Worm (Caenorhabditis elegans) whole organism, midembryonic: ENCODE measurements around the gene srh-231.

ENCODE experiments used
- T22C8.4 ChIP-seq: fragments of 200-800 bp; sonication (Bioruptor generic); IDR thresholded peaks from 2 replicates; pipeline ENCODE4 v1.3.6; 2022; ENCODE audit warnings: missing genetic modification characterization, missing compliant biosample characterization
- cog-1 ChIP-seq: sonication (generic microtip); optimal IDR thresholded peaks from 2 replicates; lab custom pipeline; 2016; ENCODE audit warnings: missing genetic modification characterization, missing compliant biosample characterization
- flt-1 ChIP-seq: fragments of 200-800 bp; sonication (Bioruptor generic); IDR thresholded peaks from 2 replicates; pipeline ENCODE4 v1.3.6; 2022; ENCODE audit warnings: missing genetic modification characterization, missing compliant biosample characterization
- med-1 ChIP-seq: sonication (generic microtip); optimal IDR thresholded peaks from 2 replicates; lab custom pipeline; 2017; ENCODE audit warnings: missing genetic modification characterization, mild to moderate bottlenecking, missing compliant biosample characterization, antibody characterized with exemption, missing genetic modification reagents; ENCODE audit not compliant: insufficient read depth
- ref-1 ChIP-seq: fragments of 200-800 bp; sonication (Bioruptor generic); conservative IDR thresholded peaks from 2 replicates; pipeline ENCODE4 v1.3.6; 2022; ENCODE audit warnings: missing genetic modification reagents, missing genetic modification characterization, missing compliant biosample characterization
- tab-1 ChIP-seq: fragments of 200-800 bp; sonication (Bioruptor generic); IDR thresholded peaks from 2 replicates; pipeline ENCODE4 v1.3.6; 2022; ENCODE audit warnings: missing genetic modification characterization, missing compliant biosample characterization
- ztf-23 ChIP-seq: fragments of 200-800 bp; sonication (Bioruptor generic); IDR thresholded peaks from 2 replicates; pipeline ENCODE4 v1.3.6; 2022; ENCODE audit warnings: missing genetic modification reagents, missing genetic modification characterization, missing compliant biosample characterization
- ztf-29 ChIP-seq: fragments of 200-800 bp; sonication (Bioruptor generic); IDR thresholded peaks from 2 replicates; pipeline ENCODE4 v1.3.6; 2022; ENCODE audit warnings: missing genetic modification reagents, missing genetic modification characterization, missing compliant biosample characterization

ce11 chrV:7352186-7353053 lies at the start of gene srh-231, which contains the start of gene srh-275:
- TF ChIP-seq ztf-23 (GFP tag; lab: Robert Waterston, UW): no peak
- TF ChIP-seq flt-1 (GFP tag; lab: Robert Waterston, UW): no peak
- TF ChIP-seq T22C8.4 (GFP tag; lab: Robert Waterston, UW): no peak
- no peak for TF ChIP-seq tab-1
- TF ChIP-seq med-1 (GFP tag; lab: Kevin White, UChicago): no peak
- TF ChIP-seq cog-1 (tag; lab: Kevin White, UChicago): no peak
- TF ChIP-seq ztf-29 (GFP tag; lab: Robert Waterston, UW): no peak
- TF ChIP-seq ref-1 (GFP tag; lab: Robert Waterston, UW): no peak
